Fruit fly (Drosophila melanogaster): Measurements from ENCODE around the gene HLH4C.

The HLH4C gene

dm6 chrX:4687778-4688399 is 40.7 kb upstream of the HLH4C start, which contains the start of gene ctp (continued):
- TF ChIP-seq Bdp1 (GFP tag; optimal IDR thresholded peaks at IDR 0.05) (no peak), MTF-1 (GFP tag; optimal IDR thresholded peaks at IDR 0.05; ENCODE audit: borderline replicate concordance) (peak; percentile 34), CG43689 (GFP tag; IDR thresholded peaks at IDR 0.05) (no peak), CG4424 (GFP tag; optimal IDR thresholded peaks at IDR 0.05) (peak; percentile 26), CG14050 (GFP tag; IDR thresholded peaks at IDR 0.05) (no peak; the same call in 2 of the 3 replicates), pho (GFP tag; optimal IDR thresholded peaks at IDR 0.05) (peak; percentile 55), esg (GFP tag; conservative IDR thresholded peaks at IDR 0.05) (no peak), Gug (GFP tag; IDR thresholded peaks at IDR 0.05) (no peak), gce (GFP tag; IDR thresholded peaks at IDR 0.05) (no peak), emc (GFP tag; optimal IDR thresholded peaks at IDR 0.05) (no peak), CG33557 (GFP tag; optimal IDR thresholded peaks at IDR 0.05) (peak; percentile 19), pb (GFP tag; optimal IDR thresholded peaks at IDR 0.05) (no peak), ems (GFP tag; optimal IDR thresholded peaks at IDR 0.05) (peak; percentile 23), YL-1 (GFP tag; optimal IDR thresholded peaks at IDR 0.05) (peak; percentile 84), Ada2b (GFP tag; IDR thresholded peaks at IDR 0.05) (no peak), CG14014 (GFP tag; IDR thresholded peaks at IDR 0.05) (peak; percentile 55; the same call in 1 of the 2 replicates), CG11085 (GFP tag; IDR thresholded peaks at IDR 0.05) (no peak), NC2α (GFP tag; optimal IDR thresholded peaks at IDR 0.05) (no peak), CTCF (GFP tag; optimal IDR thresholded peaks at IDR 0.05) (no peak), abd-A (tag; optimal IDR thresholded peaks at IDR 0.05) (peak; percentile 83), CG6683 (GFP tag; optimal IDR thresholded peaks at IDR 0.05) (no peak), CG31388 (GFP tag; optimal IDR thresholded peaks at IDR 0.05) (no peak), sima (GFP tag; optimal IDR thresholded peaks at IDR 0.05) (no peak), trem (tag; optimal IDR thresholded peaks at IDR 0.05) (peak; percentile 31), bigmax (GFP tag; optimal IDR thresholded peaks at IDR 0.05) (no peak), Mrtf (GFP tag; IDR thresholded peaks at IDR 0.05) (no peak), CG13123 (GFP tag; optimal IDR thresholded peaks at IDR 0.05) (no peak), CG32772 (GFP tag; IDR thresholded peaks at IDR 0.05) (no peak), CG10654 (GFP tag; optimal IDR thresholded peaks at IDR 0.05) (no peak), Six4 (GFP tag; optimal IDR thresholded peaks at IDR 0.05) (no peak), toy (GFP tag; IDR thresholded peaks at IDR 0.05) (no peak), Elba2 (GFP tag; optimal IDR thresholded peaks at IDR 0.05) (no peak), chn (GFP tag; optimal IDR thresholded peaks at IDR 0.05) (peak; percentile 12), phol (tag; optimal IDR thresholded peaks at IDR 0.05) (peak; percentile 41), CG15696 (tag; optimal IDR thresholded peaks at IDR 0.05) (peak; percentile 2), Bteb2 (GFP tag; optimal IDR thresholded peaks at IDR 0.05) (peak; percentile 21), CG14710 (tag; optimal IDR thresholded peaks at IDR 0.05) (peak; percentile 49), CG31224 (GFP tag; IDR thresholded peaks at IDR 0.05) (no peak), NC2β (GFP tag; optimal IDR thresholded peaks at IDR 0.05) (peak; percentile 24), zf30C (GFP tag; optimal IDR thresholded peaks at IDR 0.05) (peak; percentile 36), gem (tag; optimal IDR thresholded peaks at IDR 0.05) (peak; percentile 55), CG2889 (GFP tag; IDR thresholded peaks at IDR 0.05) (no peak), vnd (GFP tag; IDR thresholded peaks at IDR 0.05; ENCODE audit: partially characterized antibody) (peak; percentile 66; the same call in 2 of the 3 replicates), Dbx (GFP tag; IDR thresholded peaks at IDR 0.05) (peak; percentile 66; the same call in 1 of the 3 replicates), CG6654 (GFP tag; optimal IDR thresholded peaks at IDR 0.05) (no peak), odd (GFP tag; optimal IDR thresholded peaks at IDR 0.05) (no peak), Med (GFP tag) (peak; percentile 88), sob (GFP tag; IDR thresholded peaks at IDR 0.05) (0 out of 2 replicates have a peak, but pooled peaks have one; percentile 27), tgo (GFP tag; IDR thresholded peaks at IDR 0.05) (peak; percentile 26; the same call in 2 of the 3 replicates), maf-S (GFP tag; optimal IDR thresholded peaks at IDR 0.05) (peak; percentile 23), CG11093 (GFP tag; IDR thresholded peaks at IDR 0.05) (no peak), HLHmδ (GFP tag; optimal IDR thresholded peaks at IDR 0.05) (peak; percentile 28)

Measured in whole organism, embryonic.